Worm (Caenorhabditis elegans): ENCODE measurements around the gene math-23.
"Not testable (repeated sequence)": the region's sequence is repeated elsewhere in the genome, so short reads cannot be mapped to it uniquely, and the experiment has no call there.

DNA sequence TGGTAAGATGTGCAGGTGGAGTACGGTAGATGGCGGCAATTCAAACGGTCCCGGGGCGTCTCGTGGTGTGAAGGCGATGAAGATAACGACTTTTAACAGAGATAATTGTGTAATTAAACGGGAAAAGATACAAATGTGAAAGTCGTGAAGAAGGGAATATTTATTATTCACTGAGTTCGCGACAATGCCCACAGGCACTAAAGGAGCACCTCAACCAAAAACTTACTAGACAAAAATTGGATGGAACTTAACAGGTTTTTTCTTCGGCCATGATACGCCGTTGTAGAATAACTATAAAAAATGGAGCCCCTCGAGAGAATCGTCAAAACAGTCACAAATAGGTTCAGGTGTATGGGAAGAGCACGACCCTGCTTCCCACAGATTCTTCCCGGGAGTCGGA, 39.7 kb upstream of the math-23 start, which contains the start of gene fbxb-98:
- TF ChIP-seq elt-2, npax-4, tbx-2, ceh-14, nhr-11, ceh-2, hlh-8 (tag; optimal IDR thresholded peaks at IDR 0.05): not testable (repeated sequence)
